Fruit fly (Drosophila melanogaster): ENCODE results near the gene CG5107.

- TF ChIP-seq D1 (tag; optimal IDR thresholded peaks at IDR 0.05): no peak
- TF ChIP-seq Ets98B (GFP tag; IDR thresholded peaks at IDR 0.05): no peak
- no peak for TF ChIP-seq gl (tag; optimal IDR thresholded peaks at IDR 0.05)
- no peak for TF ChIP-seq CG17806 (tag; optimal IDR thresholded peaks at IDR 0.05)
- TF ChIP-seq CG13204 (GFP tag; optimal IDR thresholded peaks at IDR 0.05): no peak
- no peak for TF ChIP-seq EcR (GFP tag; optimal IDR thresholded peaks at IDR 0.05)
- no peak for TF ChIP-seq Snoo (tag; optimal IDR thresholded peaks at IDR 0.05)
- no peak for TF ChIP-seq rn (GFP tag; IDR thresholded peaks at IDR 0.05)
Observed at dm6 chr3R:25489685-25490084, 15.3 kb upstream of the CG5107 start.

Measured in whole organism, pupa.